Worm (Caenorhabditis elegans): ENCODE measurements around the gene C50F7.6.

Gene C50F7.6

ce11 chrIV:7726325-7726724, 3.3 kb upstream of the C50F7.6 start, which contains the start of gene C50F7.5:
Gene C50F7.5 (plus strand): TSS chrIV:7726719.
- no peak for TF ChIP-seq unc-62 (GFP tag; optimal IDR thresholded peaks at IDR 0.05)

DNA sequence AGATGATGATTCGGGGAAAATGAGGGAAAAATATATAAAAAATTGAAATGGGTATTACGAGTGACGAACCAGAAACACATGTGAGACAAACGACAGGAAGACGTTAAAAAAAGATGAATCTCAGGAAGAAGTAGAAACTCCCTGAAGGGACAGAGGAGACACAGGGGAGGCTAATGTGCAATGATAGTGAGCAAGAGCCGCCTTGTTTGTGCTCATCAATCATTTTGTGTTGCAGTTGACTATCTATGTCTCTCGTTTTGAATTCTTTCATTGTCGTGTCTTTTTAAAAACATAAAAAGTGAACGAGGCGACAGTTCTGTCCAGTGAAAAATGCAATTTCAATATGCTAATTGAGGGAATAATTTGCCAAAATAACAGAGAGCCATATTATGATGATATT, 1.9 kb upstream of the C50F7.6 start:
- no peak for TF ChIP-seq unc-62 (GFP tag; optimal IDR thresholded peaks at IDR 0.05)

DNA sequence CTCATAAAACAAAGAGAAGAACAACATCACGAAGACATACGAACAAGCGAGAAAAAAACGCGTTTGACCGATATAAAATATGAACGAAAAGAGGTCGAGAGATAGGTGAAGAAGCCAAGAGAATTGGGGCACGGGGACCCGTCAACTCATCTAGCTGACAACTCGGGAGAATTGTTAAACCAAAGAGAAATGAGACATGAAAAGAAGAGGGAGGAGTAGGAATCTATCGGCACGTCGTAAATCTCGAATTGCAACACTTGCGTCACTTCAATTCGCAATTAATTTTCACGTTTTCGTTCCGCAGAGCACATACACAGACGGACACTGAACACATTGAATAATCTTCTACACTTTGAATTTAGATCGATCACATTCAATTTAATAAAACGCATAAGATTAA, 556 bp upstream of the C50F7.6 start:
- TF ChIP-seq unc-62 (GFP tag; optimal IDR thresholded peaks at IDR 0.05): no peak

ce11 chrIV:7717916-7718315, 5.1 kb downstream of the C50F7.6 start, which contains the start of gene F33D4.6:
Gene F33D4.6 (minus strand): TSS chrIV:7718016.
- TF ChIP-seq unc-62 (GFP tag; optimal IDR thresholded peaks at IDR 0.05): no peak

DNA sequence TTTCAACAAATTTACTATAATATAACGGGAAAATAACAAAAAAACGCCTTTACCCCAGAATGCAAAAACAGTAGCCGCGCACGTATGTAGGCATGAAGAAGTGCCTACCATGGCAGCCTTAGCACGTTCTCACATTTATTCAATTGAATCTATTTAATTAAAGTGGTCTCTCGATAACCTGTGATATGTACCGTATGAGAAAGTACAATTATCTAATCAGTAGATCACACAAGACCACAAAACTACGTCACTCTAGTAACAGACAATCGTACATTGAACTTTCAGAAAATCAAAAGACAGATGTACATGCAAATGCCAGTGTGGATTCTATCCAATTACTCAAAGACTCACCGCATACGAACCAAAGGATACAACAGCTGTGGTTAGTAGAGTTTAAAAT, 10.7 kb downstream of the C50F7.6 start:
- TF ChIP-seq unc-62 (GFP tag; optimal IDR thresholded peaks at IDR 0.05): no peak

DNA sequence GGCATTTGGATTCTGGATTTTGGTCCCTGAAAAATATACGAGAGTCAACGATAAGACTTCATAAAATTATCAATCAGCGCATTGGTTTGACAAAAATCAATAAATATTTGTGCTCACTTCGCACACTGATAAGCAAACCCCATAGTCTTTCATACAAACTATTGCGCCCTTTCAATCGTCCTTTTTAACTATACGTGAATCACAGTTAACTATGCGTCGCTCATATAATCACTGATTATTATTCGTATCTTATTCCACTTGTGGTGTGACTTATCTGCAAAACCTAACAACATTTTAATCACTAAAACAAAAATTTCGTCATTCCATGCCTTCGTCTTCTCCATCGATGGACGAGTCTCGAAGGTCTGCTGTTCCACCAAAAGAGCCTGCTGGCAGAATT, 12.2 kb downstream of the C50F7.6 start, which contains the start of gene nhr-8:
Gene nhr-8, plus strand, starts transcription at position 160 of the 400 bp plus-strand sequence.
- TF ChIP-seq unc-62 (GFP tag; optimal IDR thresholded peaks at IDR 0.05): no peak

- TF ChIP-seq unc-62 (GFP tag; optimal IDR thresholded peaks at IDR 0.05): no peak
These were observed 13.3 kb downstream of the C50F7.6 start, which contains the start of the genes mrpl-1, emc-6 and mrps-24 for ce11 chrIV:7709701-7710100. Gene mrpl-1 (minus strand): TSS chrIV:7709701. Gene emc-6 (minus strand): TSS chrIV:7709736. Gene mrps-24 (plus strand): TSS chrIV:7710045.

DNA sequence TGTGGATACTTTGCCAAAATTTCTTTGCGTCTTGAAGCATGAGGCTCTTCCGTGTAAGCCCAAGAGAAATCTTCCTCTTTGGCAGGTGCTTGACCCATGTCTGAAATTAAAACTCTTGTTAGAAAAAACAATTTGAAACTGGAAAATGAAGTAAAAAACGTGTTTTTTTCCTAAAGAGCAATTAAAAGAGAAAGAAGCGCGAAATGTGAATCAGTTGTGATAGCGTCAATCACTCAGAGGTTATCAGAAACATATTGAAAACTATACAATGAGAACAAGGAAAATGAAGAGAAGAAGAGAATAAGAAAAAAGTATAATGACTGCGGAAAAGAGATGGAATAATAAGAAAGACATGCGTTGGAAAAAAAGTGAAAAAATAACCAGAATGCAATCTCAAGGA, 16.2 kb downstream of the C50F7.6 start, which contains the start of gene F33D4.4:
Gene F33D4.4, minus strand, starts transcription at position 101 of the 400 bp plus-strand sequence.
- TF ChIP-seq unc-62 (GFP tag; optimal IDR thresholded peaks at IDR 0.05): no peak

DNA sequence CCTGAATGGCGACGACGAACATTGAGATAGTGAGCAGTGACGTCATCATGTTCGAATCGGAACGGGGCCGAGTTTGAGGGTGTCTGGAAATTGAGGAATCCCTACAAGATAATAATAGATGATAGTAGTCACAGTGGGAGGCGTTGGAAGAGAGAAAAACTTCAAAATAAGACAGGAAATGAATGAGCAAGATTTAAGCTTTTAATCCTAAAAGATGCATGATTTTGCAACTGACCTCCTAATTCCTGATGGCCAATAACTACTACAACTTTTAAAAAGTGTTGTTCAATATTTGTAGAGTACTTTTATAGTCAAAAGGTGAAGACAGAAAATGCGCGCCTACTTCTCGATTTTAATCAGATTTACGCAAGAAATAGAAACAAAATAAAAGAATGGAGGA, 24.7 kb downstream of the C50F7.6 start, which contains the start of gene flp-13:
Gene flp-13, minus strand, starts transcription at position 101 of the 400 bp plus-strand sequence.
- no peak for TF ChIP-seq unc-62 (GFP tag; optimal IDR thresholded peaks at IDR 0.05)

DNA sequence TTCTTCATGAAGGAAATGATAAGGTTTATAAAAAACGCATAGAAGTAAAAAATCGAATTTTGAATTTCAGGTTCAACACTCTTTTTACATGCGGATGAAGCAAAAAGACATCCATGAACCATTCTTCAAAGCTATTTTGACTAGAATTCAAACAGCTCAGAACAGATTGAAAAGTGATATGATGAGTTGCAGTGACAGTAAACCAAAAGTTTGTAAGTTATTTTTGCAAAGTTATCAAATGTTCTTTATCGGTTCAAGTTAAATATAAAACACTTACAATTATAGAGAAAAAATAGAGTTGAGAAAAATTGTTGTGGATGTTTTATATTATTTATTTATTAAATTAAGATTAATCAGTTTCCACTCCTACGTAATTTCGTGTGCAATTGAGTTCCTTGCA, 30.5 kb downstream of the C50F7.6 start:
- no peak for TF ChIP-seq unc-62 (GFP tag; optimal IDR thresholded peaks at IDR 0.05)

DNA sequence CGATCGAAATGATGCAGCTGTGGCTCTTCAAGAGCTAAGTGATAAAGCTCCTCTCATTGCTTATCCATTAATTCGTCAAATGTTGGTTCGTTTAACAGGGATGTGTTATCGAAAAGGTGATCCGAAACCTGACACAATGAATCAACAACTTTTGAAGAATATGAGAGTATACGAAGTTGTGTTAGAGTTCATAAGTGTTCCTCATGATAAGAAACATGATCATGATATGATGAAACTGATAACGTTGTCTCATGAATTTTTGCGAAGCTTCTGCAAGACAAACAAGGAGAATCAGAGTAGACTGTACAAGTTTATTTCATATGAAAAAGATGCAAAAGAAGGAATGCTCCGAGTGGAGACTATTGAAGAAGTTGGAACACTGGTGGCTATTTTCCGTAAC, 33.7 kb downstream of the C50F7.6 start:
- TF ChIP-seq unc-62 (GFP tag; optimal IDR thresholded peaks at IDR 0.05): no peak

DNA sequence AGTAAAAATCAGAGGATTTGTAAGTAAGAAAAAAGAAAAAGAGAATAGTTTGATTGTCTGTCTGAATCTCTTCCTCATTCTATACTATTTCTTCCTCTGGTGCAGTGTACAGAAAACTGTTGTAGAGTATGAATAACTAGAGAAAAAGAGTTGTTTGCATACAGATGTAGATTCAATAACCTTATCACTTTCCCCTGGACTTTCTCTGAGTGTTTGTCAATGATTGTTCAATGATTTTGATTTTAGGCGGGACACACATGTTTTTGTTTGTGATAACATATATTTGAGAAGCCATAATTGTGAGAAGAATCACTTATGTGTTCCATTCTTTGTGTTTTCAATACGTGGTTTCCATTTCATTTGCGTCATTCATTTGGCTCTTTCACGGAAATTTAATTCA, 43.9 kb downstream of the C50F7.6 start:
- no peak for TF ChIP-seq unc-62 (GFP tag; optimal IDR thresholded peaks at IDR 0.05)

- TF ChIP-seq unc-62 (GFP tag; optimal IDR thresholded peaks at IDR 0.05): no peak
These were observed 48.1 kb downstream of the C50F7.6 start, which contains the start of gene itr-1 for ce11 chrIV:7674874-7675273. Gene itr-1 (plus strand): TSS chrIV:7675174.

ce11 chrIV:7672872-7673271, 50.1 kb downstream of the C50F7.6 start, which contains the start of gene C08G9.2:
Gene C08G9.2 (minus strand): TSS chrIV:7672972.
- no peak for TF ChIP-seq unc-62 (GFP tag; optimal IDR thresholded peaks at IDR 0.05)
